Fruit fly (Drosophila melanogaster): ENCODE measurements around the gene CG42717.

The CG42717 gene

DNA sequence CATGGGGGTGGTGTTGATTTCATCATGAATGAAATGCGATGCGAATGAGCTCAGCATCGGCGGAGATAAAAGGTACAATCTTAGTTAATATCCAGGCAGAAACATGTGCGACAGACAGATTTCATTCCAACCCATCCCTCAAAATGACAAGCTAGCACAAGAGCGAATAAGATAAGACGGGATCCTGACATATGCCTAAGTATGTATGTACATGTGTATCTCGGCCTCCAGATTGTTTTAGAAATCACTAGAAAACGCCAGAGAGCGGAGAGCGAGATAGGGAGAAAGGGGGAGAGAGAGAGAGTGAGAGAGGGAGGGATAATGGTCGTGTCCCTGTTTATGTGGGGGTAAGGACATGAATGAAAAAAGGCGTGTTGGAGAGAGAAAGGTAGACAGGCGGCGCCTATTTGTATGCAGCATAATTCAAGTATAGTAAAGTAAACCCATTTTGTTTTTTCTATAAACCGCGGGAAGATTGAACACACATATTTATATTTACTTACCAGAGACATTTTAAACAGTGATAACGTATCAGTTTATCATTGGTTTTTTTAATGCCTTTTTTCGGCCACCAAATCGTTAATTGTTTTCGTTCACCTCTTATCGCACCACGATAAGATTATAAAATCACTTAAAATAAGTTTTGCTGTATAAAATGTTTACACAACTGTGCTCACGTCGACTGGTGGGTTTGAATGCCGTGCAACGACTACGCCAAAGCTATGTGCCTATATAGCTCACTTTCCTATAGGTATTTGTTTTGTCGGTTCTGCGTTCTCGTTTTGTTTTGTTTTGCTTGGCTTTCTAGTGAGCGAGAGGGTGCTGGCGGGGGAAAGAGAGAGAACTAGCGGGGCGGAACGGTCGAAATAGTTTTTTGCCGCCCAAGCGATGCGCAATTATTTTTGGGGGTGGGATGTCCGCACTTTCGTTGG lies 17.2 kb upstream of the CG42717 start (continued):
- TF ChIP-seq dm (GFP tag; optimal IDR thresholded peaks at IDR 0.05) (no peak), seq (GFP tag; IDR thresholded peaks at IDR 0.05) (peak; percentile 60; the same call in 1 of the 2 replicates), corto (GFP tag; optimal IDR thresholded peaks at IDR 0.05) (no peak), bbx (GFP tag; IDR thresholded peaks at IDR 0.05; ENCODE audit: partially characterized antibody) (no peak; the same call in 1 of the 2 replicates), luna (GFP tag; optimal IDR thresholded peaks at IDR 0.05) (no peak), gce (GFP tag; IDR thresholded peaks at IDR 0.05) (no peak; the same call in 2 of the 3 replicates), CG13287 (GFP tag; IDR thresholded peaks at IDR 0.05; ENCODE audit: partially characterized antibody) (no peak), Sox100B (GFP tag; optimal IDR thresholded peaks at IDR 0.05) (peak; percentile 46), dmrt11E (tag; optimal IDR thresholded peaks at IDR 0.05) (peak; percentile 13), NC2α (GFP tag; optimal IDR thresholded peaks at IDR 0.05) (no peak), CG14441 (GFP tag; IDR thresholded peaks at IDR 0.05) (peak; percentile 12; the same call in 1 of the 2 replicates), Nf-YA (GFP tag; IDR thresholded peaks at IDR 0.05) (no peak), CG31224 (GFP tag; IDR thresholded peaks at IDR 0.05) (no peak), Dll (GFP tag; IDR thresholded peaks at IDR 0.05; ENCODE audit: partially characterized antibody) (no peak), danr (GFP tag; IDR thresholded peaks at IDR 0.05) (no peak), oc (tag; optimal IDR thresholded peaks at IDR 0.05) (peak; percentile 1), wor (GFP tag; IDR thresholded peaks at IDR 0.05) (no peak), CG17328 (GFP tag; IDR thresholded peaks at IDR 0.05) (no peak), Ets65A (GFP tag) (no peak), stc (GFP tag; IDR thresholded peaks at IDR 0.05) (no peak), crol (GFP tag; IDR thresholded peaks at IDR 0.05) (peak; percentile 98), NC2β (GFP tag; optimal IDR thresholded peaks at IDR 0.05) (no peak), Ravus (GFP tag; IDR thresholded peaks at IDR 0.05) (no peak), Fer3 (tag; optimal IDR thresholded peaks at IDR 0.05) (peak; percentile 51), lov (optimal IDR thresholded peaks at IDR 0.05) (no peak), lov (GFP tag; IDR thresholded peaks at IDR 0.05) (peak; percentile 31; the same call in 2 of the 3 replicates), CG16779 (GFP tag; IDR thresholded peaks at IDR 0.05) (no peak), grn (GFP tag; optimal IDR thresholded peaks at IDR 0.05) (peak; percentile 82), salm (tag; optimal IDR thresholded peaks at IDR 0.05) (peak; percentile 34), zen (tag; optimal IDR thresholded peaks at IDR 0.05) (peak; percentile 29), sug (tag; optimal IDR thresholded peaks at IDR 0.05) (peak; percentile 63), CG12104 (GFP tag; optimal IDR thresholded peaks at IDR 0.05) (no peak), CG11456 (GFP tag; IDR thresholded peaks at IDR 0.05) (0 out of 3 replicates have a peak, but pooled peaks have one; percentile 40), CG8924 (tag; optimal IDR thresholded peaks at IDR 0.05) (peak; percentile 44), CG11093 (GFP tag; IDR thresholded peaks at IDR 0.05) (no peak), HmgD (GFP tag; optimal IDR thresholded peaks at IDR 0.05) (no peak), trh (GFP tag; optimal IDR thresholded peaks at IDR 0.05) (no peak), Chrac-16 (GFP tag; optimal IDR thresholded peaks at IDR 0.05) (no peak), disco-r (GFP tag; optimal IDR thresholded peaks at IDR 0.05) (no peak), repo (GFP tag; optimal IDR thresholded peaks at IDR 0.05) (no peak), CG6175 (GFP tag; IDR thresholded peaks at IDR 0.05) (no peak), CG13123 (GFP tag; optimal IDR thresholded peaks at IDR 0.05) (no peak), wek (GFP tag; optimal IDR thresholded peaks at IDR 0.05) (peak; percentile 43), ci (GFP tag; IDR thresholded peaks at IDR 0.05) (no peak), CG7745 (tag; optimal IDR thresholded peaks at IDR 0.05) (peak; percentile 22), onecut (GFP tag; IDR thresholded peaks at IDR 0.05) (no peak; the same call in 1 of the 2 replicates), CG32532 (GFP tag; IDR thresholded peaks at IDR 0.05) (no peak), btn (GFP tag; optimal IDR thresholded peaks at IDR 0.05) (no peak), Adf1 (GFP tag; IDR thresholded peaks at IDR 0.05) (peak; percentile 28; the same call in 1 of the 2 replicates), Lhr (GFP tag; optimal IDR thresholded peaks at IDR 0.05) (no peak)

All from whole organism, embryonic.